Worm (Caenorhabditis elegans): ENCODE data around the gene F26F12.4.

DNA sequence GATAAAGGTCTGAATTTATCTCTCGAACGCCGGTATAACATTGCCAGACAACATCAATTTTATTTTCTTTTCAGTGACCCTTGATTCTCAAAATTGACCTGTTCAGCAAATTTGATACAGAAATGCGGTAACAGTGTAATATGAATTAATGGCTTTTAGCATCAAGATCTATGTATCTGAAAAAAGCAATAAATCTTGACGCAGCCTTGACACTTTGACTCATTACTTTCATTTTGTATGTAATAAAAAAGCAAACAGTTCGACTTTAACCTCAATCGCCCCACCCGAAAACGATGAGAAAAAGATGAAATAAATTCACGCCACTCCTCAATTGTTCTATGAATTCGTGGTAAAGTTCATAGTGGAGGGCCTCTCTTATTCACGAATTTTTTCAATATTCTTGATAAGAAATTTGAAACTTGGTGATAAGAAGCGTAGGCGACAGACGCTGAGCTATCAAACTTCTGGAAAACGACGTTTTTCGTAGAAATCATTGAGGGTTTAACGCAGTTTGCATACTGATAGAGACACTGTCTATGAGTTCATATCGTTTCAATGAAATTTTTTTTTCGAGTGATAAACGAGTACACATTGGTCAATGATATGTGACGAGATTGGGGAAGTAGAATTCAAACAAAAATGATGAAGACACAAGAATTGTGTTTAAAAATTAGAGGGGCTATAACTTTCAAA lies 47.5 kb downstream of the F26F12.4 start:
- TF ChIP-seq elt-3 (tag; optimal IDR thresholded peaks at IDR 0.05) (no peak), cnd-1 (tag; optimal IDR thresholded peaks at IDR 0.05) (no peak), nhr-237 (tag; optimal IDR thresholded peaks at IDR 0.05) (no peak), unc-39 (tag; optimal IDR thresholded peaks at IDR 0.05) (no peak), bed-3 (GFP tag; optimal IDR thresholded peaks at IDR 0.05) (no peak), ztf-11 (tag; optimal IDR thresholded peaks at IDR 0.05) (no peak), unc-62 (GFP tag; optimal IDR thresholded peaks at IDR 0.05) (no peak), nhr-76 (tag; optimal IDR thresholded peaks at IDR 0.05) (no peak)
